Fruit fly (Drosophila melanogaster): ENCODE measurements around the gene CG6763.

The CG6763 gene

DNA sequence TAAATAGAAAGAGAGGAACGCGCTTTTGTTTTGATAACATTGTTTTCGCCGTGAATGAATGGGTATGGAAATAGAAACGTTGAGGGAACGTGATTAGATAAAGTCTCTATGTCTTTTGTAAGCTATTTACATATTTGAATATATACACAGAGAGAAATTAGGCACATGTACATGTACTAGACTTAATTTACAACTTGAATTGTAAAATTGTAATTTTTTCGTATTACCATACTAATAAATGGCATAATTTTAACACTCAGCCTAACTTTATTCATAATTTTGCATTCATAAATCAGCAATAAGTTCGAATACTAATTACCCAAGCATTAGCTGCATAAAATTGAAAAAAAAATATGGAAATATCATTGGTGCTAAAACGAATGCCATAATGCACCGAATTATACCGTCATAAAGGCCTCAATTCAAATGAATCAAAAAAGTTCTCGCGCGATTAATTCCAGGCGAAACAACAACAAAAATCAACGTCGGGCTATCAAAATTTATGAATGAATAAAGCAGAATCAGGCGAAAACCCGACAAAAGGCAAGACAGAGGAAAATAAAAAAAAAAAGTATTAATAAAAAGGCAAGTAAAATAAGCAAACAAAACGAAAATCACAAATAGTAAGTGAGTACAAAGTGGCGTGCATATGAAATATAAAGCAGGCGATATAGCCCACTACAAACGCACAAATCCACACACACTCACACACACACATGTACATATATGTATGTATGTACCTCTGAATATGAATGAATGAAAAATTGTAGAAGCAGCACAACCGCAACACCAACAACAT, 48.9 kb downstream of the CG6763 start (continued):
- TF ChIP-seq CG10669 (GFP tag; optimal IDR thresholded peaks at IDR 0.05): peak; percentile 10
- TF ChIP-seq CG11902 (GFP tag; optimal IDR thresholded peaks at IDR 0.05): no peak
- TF ChIP-seq acj6 (GFP tag; optimal IDR thresholded peaks at IDR 0.05): no peak
- TF ChIP-seq CG6163 (GFP tag; IDR thresholded peaks at IDR 0.05): no peak; the same call in 2 of the 3 replicates
- no peak for TF ChIP-seq Met (GFP tag; optimal IDR thresholded peaks at IDR 0.05)
- no peak for TF ChIP-seq CG1621 (tag; optimal IDR thresholded peaks at IDR 0.05)
- TF ChIP-seq CG11762 (GFP tag; optimal IDR thresholded peaks at IDR 0.05; ENCODE audit: insufficient read depth): no peak
- TF ChIP-seq Sox14 (GFP tag; optimal IDR thresholded peaks at IDR 0.05): no peak
- TF ChIP-seq Ets96B (tag; optimal IDR thresholded peaks at IDR 0.05): peak; percentile 10
- peak; percentile 4 to 32 for TF ChIP-seq ss (GFP tag; optimal IDR thresholded peaks at IDR 0.05)
- TF ChIP-seq eg (GFP tag; IDR thresholded peaks at IDR 0.05): no peak
- peak; percentile 21 for TF ChIP-seq Hr39 (GFP tag; optimal IDR thresholded peaks at IDR 0.05)
- no peak for TF ChIP-seq vri (GFP tag; optimal IDR thresholded peaks at IDR 0.05)
- TF ChIP-seq CG4318 (GFP tag; optimal IDR thresholded peaks at IDR 0.05): no peak
- TF ChIP-seq esn (GFP tag; optimal IDR thresholded peaks at IDR 0.05): peak; percentile 17
- TF ChIP-seq Sox15 (GFP tag; optimal IDR thresholded peaks at IDR 0.05): no peak
- no peak for TF ChIP-seq Hr38 (GFP tag; optimal IDR thresholded peaks at IDR 0.05)
- TF ChIP-seq Lpt (GFP tag; optimal IDR thresholded peaks at IDR 0.05): no peak
- no peak for TF ChIP-seq CG7368 (GFP tag; optimal IDR thresholded peaks at IDR 0.05)

- no peak for TF ChIP-seq CG15336 (GFP tag; IDR thresholded peaks at IDR 0.05)
- TF ChIP-seq net (GFP tag; optimal IDR thresholded peaks at IDR 0.05): no peak
- peak; percentile 59 for TF ChIP-seq CG8632 (GFP tag; optimal IDR thresholded peaks at IDR 0.05)
- peak; percentile 30 for TF ChIP-seq CG11902 (GFP tag; optimal IDR thresholded peaks at IDR 0.05)
- peak; percentile 39 for TF ChIP-seq pdm3 (GFP tag; optimal IDR thresholded peaks at IDR 0.05)
- TF ChIP-seq CG3919 (GFP tag; optimal IDR thresholded peaks at IDR 0.05): peak; percentile 46
- TF ChIP-seq CG10669 (GFP tag; optimal IDR thresholded peaks at IDR 0.05): peak; percentile 14
- TF ChIP-seq CG8319 (GFP tag; optimal IDR thresholded peaks at IDR 0.05): peak; percentile 20
- no peak for TF ChIP-seq CG11294 (GFP tag; IDR thresholded peaks at IDR 0.05)
- no peak for TF ChIP-seq achi (GFP tag; optimal IDR thresholded peaks at IDR 0.05)
- peak; percentile 23 for TF ChIP-seq CG6276 (GFP tag; optimal IDR thresholded peaks at IDR 0.05)
- no peak for TF ChIP-seq CG7368 (GFP tag; optimal IDR thresholded peaks at IDR 0.05)
- TF ChIP-seq CG6808 (GFP tag; optimal IDR thresholded peaks at IDR 0.05): no peak
- TF ChIP-seq acj6 (GFP tag; optimal IDR thresholded peaks at IDR 0.05): peak; percentile 62
- peak; percentile 64 for TF ChIP-seq topi (GFP tag; optimal IDR thresholded peaks at IDR 0.05)
- no peak for TF ChIP-seq spab (GFP tag; optimal IDR thresholded peaks at IDR 0.05)
- peak; percentile 70 for TF ChIP-seq Met (GFP tag; optimal IDR thresholded peaks at IDR 0.05)
- TF ChIP-seq CG1621 (tag; optimal IDR thresholded peaks at IDR 0.05): no peak
- peak; percentile 71 for TF ChIP-seq Sox102F (GFP tag; optimal IDR thresholded peaks at IDR 0.05)
- no peak for TF ChIP-seq Blimp-1 (GFP tag; optimal IDR thresholded peaks at IDR 0.05)
- TF ChIP-seq CG4318 (GFP tag; optimal IDR thresholded peaks at IDR 0.05): peak; percentile 40
- TF ChIP-seq Eip93F (GFP tag; optimal IDR thresholded peaks at IDR 0.05): no peak
- TF ChIP-seq Gug (GFP tag; IDR thresholded peaks at IDR 0.05): no peak
- no peak for TF ChIP-seq Hr38 (GFP tag; optimal IDR thresholded peaks at IDR 0.05)
- no peak for TF ChIP-seq dsx (GFP tag; optimal IDR thresholded peaks at IDR 0.05; ENCODE audit: poor library complexity, severe bottlenecking)
- peak; percentile 69 for TF ChIP-seq Smox (GFP tag; optimal IDR thresholded peaks at IDR 0.05)
- peak; percentile 6 for TF ChIP-seq vri (GFP tag; optimal IDR thresholded peaks at IDR 0.05)
- TF ChIP-seq OdsH (GFP tag; optimal IDR thresholded peaks at IDR 0.05): peak; percentile 65
- TF ChIP-seq Sox15 (GFP tag; optimal IDR thresholded peaks at IDR 0.05): peak; percentile 65
- peak; percentile 60 for TF ChIP-seq Hr4 (GFP tag; optimal IDR thresholded peaks at IDR 0.05)
- no peak for TF ChIP-seq fkh (GFP tag; optimal IDR thresholded peaks at IDR 0.05)
- no peak for TF ChIP-seq CG6854 (GFP tag; optimal IDR thresholded peaks at IDR 0.05)
- TF ChIP-seq fd59A (GFP tag; optimal IDR thresholded peaks at IDR 0.05): no peak
- TF ChIP-seq svp (GFP tag): peak; percentile 88
- no peak for TF ChIP-seq fd85E (GFP tag; optimal IDR thresholded peaks at IDR 0.05)
- TF ChIP-seq salr (GFP tag; optimal IDR thresholded peaks at IDR 0.05): no peak
- TF ChIP-seq Eip78C (GFP tag): peak; percentile 86
Observed at dm6 chr3R:23333334-23334035, 49.7 kb downstream of the CG6763 start.

Data from whole organism, prepupa.